Fruit fly (Drosophila melanogaster) S2 (cell line): ENCODE measurements around the gene CG13982.

ENCODE experiments used
- CG8478 ChIP-seq: fragments of >200 bp; optimal IDR thresholded peaks from 2 replicates; lab custom pipeline; 2018
- CTCF ChIP-seq, 2 experiments: fragments of >200 bp; optimal IDR thresholded peaks; 2 replicates each; lab custom pipeline; 2018

dm6 chr2L:6366924-6367323 lies 45.2 kb upstream of the CG13982 start:
- TF ChIP-seq CG8478 (lab: Kevin White, UChicago) (no peak), CTCF (optimal IDR thresholded peaks at IDR 0.05; lab: Kevin White, UChicago) (no peak)
